Fruit fly (Drosophila melanogaster): Measurements from ENCODE around the gene CG2750.

CG2750 gene

dm6 chrX:12073637-12074036 is 33.4 kb upstream of the CG2750 start (continued):
- peak; percentile 36 for TF ChIP-seq CG2712 (tag; optimal IDR thresholded peaks at IDR 0.05)
- peak; percentile 65 for TF ChIP-seq gem (tag; optimal IDR thresholded peaks at IDR 0.05)
- TF ChIP-seq CG31365 (tag; optimal IDR thresholded peaks at IDR 0.05), result no peak
- TF ChIP-seq Rfx (GFP tag; IDR thresholded peaks at IDR 0.05), result 0 out of 2 replicates have a peak, but pooled peaks have one; percentile 20
- no peak for TF ChIP-seq CG14860 (GFP tag; IDR thresholded peaks at IDR 0.05; ENCODE audit: partially characterized antibody)
- peak; percentile 48 for TF ChIP-seq CG13424 (tag; optimal IDR thresholded peaks at IDR 0.05)
- peak; percentile 50 for TF ChIP-seq Sox102F (GFP tag; optimal IDR thresholded peaks at IDR 0.05)
- no peak for TF ChIP-seq fru (optimal IDR thresholded peaks at IDR 0.05)
- no peak for TF ChIP-seq danr (GFP tag; IDR thresholded peaks at IDR 0.05)
- no peak for TF ChIP-seq CG8765 (GFP tag; IDR thresholded peaks at IDR 0.05)
- no peak for TF ChIP-seq NC2β (GFP tag; optimal IDR thresholded peaks at IDR 0.05)
- TF ChIP-seq hb (GFP tag; IDR thresholded peaks at IDR 0.05; ENCODE audit: partially characterized antibody), result no peak
- TF ChIP-seq Lim3 (GFP tag; IDR thresholded peaks at IDR 0.05), result no peak
- no peak for TF ChIP-seq CG15073 (GFP tag; optimal IDR thresholded peaks at IDR 0.05)
- peak; percentile 20 for TF ChIP-seq CG9817 (tag; optimal IDR thresholded peaks at IDR 0.05)
- no peak for TF ChIP-seq bab2 (GFP tag; optimal IDR thresholded peaks at IDR 0.05)
- TF ChIP-seq CG34422 (GFP tag; IDR thresholded peaks at IDR 0.05), result 0 out of 3 replicates have a peak, but pooled peaks have one; percentile 18
- no peak for TF ChIP-seq CG11247 (GFP tag; IDR thresholded peaks at IDR 0.05)
- no peak for TF ChIP-seq Max (GFP tag; optimal IDR thresholded peaks at IDR 0.05)

dm6 chrX:12075569-12075968 is 31.4 kb upstream of the CG2750 start:
- peak in 1 of 3 experiments; percentile 22 for TF ChIP-seq lola (GFP tag; optimal IDR thresholded peaks at IDR 0.05)
- TF ChIP-seq bsh (GFP tag; optimal IDR thresholded peaks at IDR 0.05), result peak in 1 of 2 experiments; percentile 38
- peak; percentile 2 for TF ChIP-seq az2 (GFP tag; optimal IDR thresholded peaks at IDR 0.05)
- TF ChIP-seq Atf3 (GFP tag; optimal IDR thresholded peaks at IDR 0.05), result peak; percentile 16
- peak; percentile 45 for TF ChIP-seq Antp (GFP tag; optimal IDR thresholded peaks at IDR 0.05)
- peak; percentile 32; the same call in 1 of the 3 replicates for TF ChIP-seq row (GFP tag; IDR thresholded peaks at IDR 0.05)
- peak; percentile 4 for TF ChIP-seq CG30403 (GFP tag; optimal IDR thresholded peaks at IDR 0.05)
- peak; percentile 15 for TF ChIP-seq Hmr (GFP tag; optimal IDR thresholded peaks at IDR 0.05)
- TF ChIP-seq nerfin-2 (GFP tag; IDR thresholded peaks at IDR 0.05; ENCODE audit: partially characterized antibody), result no peak
- no peak for TF ChIP-seq NFAT (GFP tag; IDR thresholded peaks at IDR 0.05)
- TF ChIP-seq Xbp1 (GFP tag; optimal IDR thresholded peaks at IDR 0.05), result peak; percentile 23
- peak; percentile 6 for TF ChIP-seq tin (GFP tag; optimal IDR thresholded peaks at IDR 0.05)
- TF ChIP-seq CG4328 (GFP tag; optimal IDR thresholded peaks at IDR 0.05), result no peak
- TF ChIP-seq lab (GFP tag; optimal IDR thresholded peaks at IDR 0.05), result peak; percentile 4
- peak; percentile 34 for TF ChIP-seq ind (GFP tag; optimal IDR thresholded peaks at IDR 0.05)
- peak; percentile 34 for TF ChIP-seq CG10979 (tag; optimal IDR thresholded peaks at IDR 0.05)
- TF ChIP-seq Med (GFP tag), result peak; percentile 77
- peak; percentile 33 for TF ChIP-seq dmrt11E (tag; optimal IDR thresholded peaks at IDR 0.05)
- no peak for TF ChIP-seq aop (GFP tag; IDR thresholded peaks at IDR 0.05)
- TF ChIP-seq CG18599 (GFP tag; optimal IDR thresholded peaks at IDR 0.05), result peak; percentile 10
- no peak for TF ChIP-seq HmgD (GFP tag; optimal IDR thresholded peaks at IDR 0.05)
- no peak for TF ChIP-seq mam (GFP tag; optimal IDR thresholded peaks at IDR 0.05)
- TF ChIP-seq ci (GFP tag; IDR thresholded peaks at IDR 0.05), result 0 out of 3 replicates have a peak, but pooled peaks have one; percentile 15
- peak; percentile 6 for TF ChIP-seq dmrt99B (tag; optimal IDR thresholded peaks at IDR 0.05)
- peak; percentile 10 for TF ChIP-seq unpg (GFP tag; optimal IDR thresholded peaks at IDR 0.05)
- TF ChIP-seq CG6689 (GFP tag; IDR thresholded peaks at IDR 0.05), result peak; percentile 24; the same call in 1 of the 2 replicates
- TF ChIP-seq prd (optimal IDR thresholded peaks at IDR 0.05), result no peak
- TF ChIP-seq prd (GFP tag; IDR thresholded peaks at IDR 0.05), result peak; percentile 54; the same call in 2 of the 3 replicates
- no peak for TF ChIP-seq CG18262 (tag; optimal IDR thresholded peaks at IDR 0.05)
- no peak for TF ChIP-seq E2f2 (GFP tag; IDR thresholded peaks at IDR 0.05)
- peak; percentile 3 for TF ChIP-seq CG4820 (GFP tag; optimal IDR thresholded peaks at IDR 0.05)
- TF ChIP-seq ttk (GFP tag; IDR thresholded peaks at IDR 0.05), result 0 out of 2 replicates have a peak, but pooled peaks have one; percentile 20

Measured in whole organism, embryonic.